Worm (Caenorhabditis elegans) whole organism, young adult: Measurements from ENCODE around the gene tax-6.

ENCODE experiments used
- C06A6.2 ChIP-seq: fragments of 200-800 bp; sonication (Bioruptor generic); conservative IDR thresholded peaks from 2 replicates; pipeline ENCODE4 v1.3.6; 2022; ENCODE audit warnings: missing genetic modification characterization, missing compliant biosample characterization
- F23B12.7 ChIP-seq: sonication (generic microtip); optimal IDR thresholded peaks from 2 replicates; lab custom pipeline; 2017; ENCODE audit warnings: missing genetic modification characterization, mild to moderate bottlenecking, missing compliant biosample characterization, antibody characterized with exemption, moderate library complexity; ENCODE audit not compliant: insufficient read depth
- F37B4.10 ChIP-seq: fragments of 200-800 bp; sonication (Bioruptor generic); IDR thresholded peaks from 2 replicates; pipeline ENCODE4 v1.3.6; 2022; ENCODE audit warnings: missing genetic modification characterization, missing compliant biosample characterization
- F49E8.2 ChIP-seq: sonication (generic microtip); optimal IDR thresholded peaks from 3 replicates; lab custom pipeline; 2017; ENCODE audit warnings: missing genetic modification characterization, mild to moderate bottlenecking, missing compliant biosample characterization, antibody characterized with exemption, moderate library complexity; ENCODE audit not compliant: insufficient read depth
- F55B11.4 ChIP-seq: sonication (generic microtip); optimal IDR thresholded peaks from 2 replicates; lab custom pipeline; 2016; ENCODE audit warnings: missing compliant biosample characterization, missing genetic modification characterization, borderline replicate concordance; ENCODE audit not compliant: insufficient read depth
- F57A8.1 ChIP-seq: fragments of 200-800 bp; sonication (Bioruptor generic); optimal IDR thresholded peaks from 2 replicates; lab custom pipeline; 2018; ENCODE audit warnings: mild to moderate bottlenecking, missing genetic modification characterization, moderate library complexity, missing compliant biosample characterization
- K11D2.4 ChIP-seq: fragments of 200-800 bp; sonication (Bioruptor generic); IDR thresholded peaks from 2 replicates; pipeline ENCODE4 v1.3.6; 2022; ENCODE audit warnings: missing genetic modification reagents, missing genetic modification characterization, missing compliant biosample characterization
- T07F8.4 ChIP-seq: sonication (generic microtip); optimal IDR thresholded peaks from 2 replicates; lab custom pipeline; 2016; ENCODE audit warnings: mild to moderate bottlenecking, missing genetic modification characterization, moderate library complexity, missing compliant biosample characterization
- attf-5 ChIP-seq: fragments of 200-800 bp; sonication (Bioruptor generic); optimal IDR thresholded peaks from 2 replicates; lab custom pipeline; 2018; ENCODE audit warnings: mild to moderate bottlenecking, missing genetic modification characterization, missing compliant biosample characterization
- attf-6 ChIP-seq: fragments of 200-800 bp; sonication (Bioruptor generic); IDR thresholded peaks from 2 replicates; pipeline ENCODE4 v1.3.6; 2022; ENCODE audit warnings: missing genetic modification reagents, missing genetic modification characterization, missing compliant biosample characterization
- cebp-2 ChIP-seq: fragments of 200-800 bp; sonication (Bioruptor generic); IDR thresholded peaks from 2 replicates; pipeline ENCODE4 v1.3.6; 2022; ENCODE audit warnings: missing genetic modification characterization, missing compliant biosample characterization
- ceh-58 ChIP-seq: fragments of 200-800 bp; sonication (Bioruptor generic); IDR thresholded peaks from 2 replicates; pipeline ENCODE4 v1.3.6; 2022; ENCODE audit warnings: missing genetic modification characterization, missing compliant biosample characterization
- die-1 ChIP-seq: sonication (generic microtip); optimal IDR thresholded peaks from 2 replicates; lab custom pipeline; 2016; ENCODE audit warnings: missing genotype, mild to moderate bottlenecking, missing genetic modification characterization, missing compliant biosample characterization
- dpl-1 ChIP-seq: fragments of 150-350 bp; optimal IDR thresholded peaks from 2 replicates; lab custom pipeline; 2014; ENCODE audit warnings: missing biosample characterization, missing genetic modification reagents, missing genetic modification characterization
- ets-4 ChIP-seq: fragments of 200-800 bp; sonication (Bioruptor generic); optimal IDR thresholded peaks from 2 replicates; lab custom pipeline; 2018; ENCODE audit warnings: mild to moderate bottlenecking, missing genetic modification characterization, missing compliant biosample characterization
- him-1 ChIP-seq: sonication (generic microtip); optimal IDR thresholded peaks from 2 replicates; lab custom pipeline; 2016; ENCODE audit warnings: missing genotype, missing genetic modification reagents, missing genetic modification characterization, missing compliant biosample characterization
- hmg-1.2 ChIP-seq: fragments of 200-800 bp; sonication (Bioruptor generic); IDR thresholded peaks from 2 replicates; pipeline ENCODE4 v1.3.6; 2022; ENCODE audit warnings: missing genetic modification reagents, missing genetic modification characterization, missing compliant biosample characterization
- let-526 ChIP-seq: fragments of 200-800 bp; sonication (Bioruptor generic); IDR thresholded peaks from 2 replicates; pipeline ENCODE4 v1.3.6; 2022; ENCODE audit warnings: missing genetic modification reagents, missing genetic modification characterization, missing compliant biosample characterization
- let-607 ChIP-seq, 2 experiments: fragments of 200-800 bp in 1 of 2; sonication (Bioruptor generic) in 1 of 2; sonication (generic microtip) in 1 of 2; optimal IDR thresholded peaks; 2 replicates each; lab custom pipeline; 2016 to 2018; ENCODE audit warnings: mild to moderate bottlenecking in 2 of 2, missing compliant biosample characterization in 2 of 2, missing genetic modification characterization in 2 of 2, moderate library complexity in 2 of 2, missing genotype in 1 of 2
- lin-40 ChIP-seq: sonication (generic microtip); optimal IDR thresholded peaks from 2 replicates; lab custom pipeline; 2016; ENCODE audit warnings: missing genetic modification characterization, mild to moderate bottlenecking, missing compliant biosample characterization, missing genotype, missing genetic modification reagents
- madf-3 ChIP-seq: fragments of 200-800 bp; sonication (Bioruptor generic); IDR thresholded peaks from 2 replicates; pipeline ENCODE4 v1.3.6; 2022; ENCODE audit warnings: missing genetic modification reagents, missing genetic modification characterization, missing compliant biosample characterization
- madf-6 ChIP-seq: fragments of 200-800 bp; sonication (Bioruptor generic); IDR thresholded peaks from 2 replicates; pipeline ENCODE4 v1.3.6; 2022; ENCODE audit warnings: missing genetic modification reagents, missing genetic modification characterization, missing compliant biosample characterization
- nhr-27 ChIP-seq: fragments of 200-800 bp; sonication (Bioruptor generic); optimal IDR thresholded peaks from 2 replicates; lab custom pipeline; 2018; ENCODE audit warnings: mild to moderate bottlenecking, missing genetic modification characterization, moderate library complexity, missing compliant biosample characterization
- nhr-90 ChIP-seq: sonication (generic microtip); optimal IDR thresholded peaks from 2 replicates; lab custom pipeline; 2016; ENCODE audit warnings: missing genotype, mild to moderate bottlenecking, missing genetic modification characterization, missing compliant biosample characterization
- pbrm-1 ChIP-seq: fragments of 200-800 bp; sonication (Bioruptor generic); IDR thresholded peaks from 2 replicates; pipeline ENCODE4 v1.3.6; 2022; ENCODE audit warnings: missing genetic modification reagents, missing genetic modification characterization, missing compliant biosample characterization
- pha-4 ChIP-seq: fragments of 150-350 bp; sonication (generic microtip); optimal IDR thresholded peaks from 2 replicates; lab custom pipeline; 2014; ENCODE audit warnings: missing biosample characterization, missing genetic modification reagents, missing genetic modification characterization
- sdz-38 ChIP-seq: sonication (generic microtip); optimal IDR thresholded peaks from 2 replicates; lab custom pipeline; 2016; ENCODE audit warnings: missing genotype, missing genetic modification characterization, missing compliant biosample characterization
- snpc-4 ChIP-seq, 5 experiments: fragments of 150-350 bp in 1 of 5; sonication (generic microtip) in 4 of 5; optimal IDR thresholded peaks; 2 replicates each; lab custom pipeline; 2014 to 2018; ENCODE audit warnings: missing genetic modification characterization in 5 of 5, missing biosample characterization in 3 of 5, antibody characterized with exemption in 2 of 5, mild to moderate bottlenecking in 2 of 5, missing compliant biosample characterization in 2 of 5, missing genotype in 2 of 5, moderate library complexity in 2 of 5, missing genetic modification reagents in 1 of 5
- somi-1 ChIP-seq: fragments of 200-800 bp; sonication (Bioruptor generic); optimal IDR thresholded peaks from 2 replicates; lab custom pipeline; 2018; ENCODE audit warnings: mild to moderate bottlenecking, missing genetic modification characterization, missing compliant biosample characterization
- zfh-2 ChIP-seq: fragments of 200-800 bp; sonication (Bioruptor generic); conservative IDR thresholded peaks from 2 replicates; pipeline ENCODE4 v1.3.6; 2022; ENCODE audit warnings: missing genetic modification reagents, missing genetic modification characterization, missing compliant biosample characterization
- zim-3 ChIP-seq: sonication (generic microtip); optimal IDR thresholded peaks from 2 replicates; lab custom pipeline; 2017; ENCODE audit warnings: mild to moderate bottlenecking, missing genetic modification characterization, moderate library complexity, missing compliant biosample characterization
- ztf-25 ChIP-seq: fragments of 200-800 bp; sonication (Bioruptor generic); IDR thresholded peaks from 2 replicates; pipeline ENCODE4 v1.3.6; 2022; ENCODE audit warnings: missing genetic modification reagents, missing genetic modification characterization, missing compliant biosample characterization
- ztf-28 ChIP-seq: fragments of 200-800 bp; sonication (Bioruptor generic); IDR thresholded peaks from 2 replicates; pipeline ENCODE4 v1.3.6; 2022; ENCODE audit warnings: missing genetic modification reagents, missing genetic modification characterization, missing compliant biosample characterization

tax-6 gene

DNA sequence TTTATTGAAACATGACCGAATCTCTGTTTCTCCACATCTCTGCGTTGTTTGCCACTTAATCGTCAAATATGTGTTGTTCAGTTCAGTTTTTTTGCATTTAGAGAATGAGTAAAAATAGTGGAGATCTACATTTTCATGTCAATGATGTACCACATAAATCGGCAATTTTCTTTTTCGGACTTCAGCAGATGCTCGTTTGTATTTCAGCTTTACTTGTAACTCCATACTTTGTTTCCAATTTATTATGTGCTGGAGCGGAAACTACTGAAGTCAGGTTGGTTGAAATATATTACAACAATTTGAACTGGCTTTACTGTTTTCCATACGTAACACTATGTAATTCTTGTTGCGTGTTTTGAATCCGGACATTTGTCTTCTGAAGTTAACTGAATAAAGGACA, 29.2 kb upstream of the tax-6 start, which contains the start of gene T07G12.2:
Gene T07G12.2, plus strand, starts transcription at position 62 of the 400 bp plus-strand sequence.
- no peak for TF ChIP-seq dpl-1 (GFP tag; lab: Kevin White, UChicago)
- TF ChIP-seq sdz-38 (tag; lab: Kevin White, UChicago) = no peak
- TF ChIP-seq let-526 = no peak
- no peak for TF ChIP-seq hmg-1.2
- TF ChIP-seq C06A6.2 (GFP tag; lab: Robert Waterston, UW) = no peak
- TF ChIP-seq lin-40 (tag; lab: Kevin White, UChicago) = no peak
- TF ChIP-seq attf-6 (GFP tag; lab: Robert Waterston, UW) = no peak
- no peak for TF ChIP-seq attf-5 (GFP tag; lab: Kevin White, UChicago)
- no peak for TF ChIP-seq ztf-25
- TF ChIP-seq F57A8.1 = no peak
- no peak for TF ChIP-seq die-1
- no peak for TF ChIP-seq F55B11.4
- no peak for TF ChIP-seq him-1 (tag; lab: Kevin White, UChicago)
- TF ChIP-seq madf-6 (GFP tag; lab: Robert Waterston, UW) = no peak
- no peak for TF ChIP-seq ceh-58
- no peak for TF ChIP-seq T07F8.4 (tag; lab: Kevin White, UChicago)

DNA sequence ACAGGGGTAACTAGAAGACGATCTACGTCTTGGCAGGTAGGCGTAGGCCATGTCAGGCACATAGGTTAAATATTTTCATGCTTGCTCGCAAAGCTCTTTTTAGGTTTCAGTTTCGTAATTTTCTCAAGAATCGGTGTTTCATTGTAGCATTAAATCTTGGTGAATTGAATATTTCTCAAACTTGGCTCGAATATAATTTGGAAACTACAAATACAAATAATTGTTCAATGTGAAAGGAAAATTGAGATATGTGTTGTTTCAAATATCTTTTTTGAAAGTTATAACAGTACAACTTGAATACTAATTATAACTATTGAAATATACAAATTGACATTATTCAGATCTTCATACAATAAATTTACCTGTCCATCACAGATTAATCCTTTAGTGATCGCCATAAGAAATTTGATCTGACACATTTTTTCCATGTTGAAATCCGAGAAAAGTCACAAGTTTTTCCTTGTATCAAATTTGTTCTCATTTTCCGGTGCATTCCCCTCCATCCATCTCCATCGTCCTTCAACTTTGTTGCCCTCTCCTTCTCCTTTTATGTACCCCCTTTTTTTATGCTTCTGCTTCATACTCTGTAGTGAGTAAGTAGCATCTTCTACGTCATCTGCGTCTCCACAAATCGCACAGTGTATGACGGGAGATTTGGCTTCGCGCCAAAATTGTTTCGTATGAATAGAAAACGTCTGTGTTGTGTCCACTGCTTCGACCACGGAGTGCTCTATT, 22.9 kb upstream of the tax-6 start, which contains the start of gene C02F4.5:
Gene C02F4.5, minus strand, starts transcription at position 51 of the 735 bp plus-strand sequence.
- TF ChIP-seq F23B12.7 (tag; lab: Kevin White, UChicago) (no peak), pbrm-1 (GFP tag; lab: Robert Waterston, UW) (no peak), ztf-25 (no peak), zim-3 (tag; lab: Kevin White, UChicago) (no peak), K11D2.4 (no peak), cebp-2 (GFP tag; lab: Robert Waterston, UW) (0 out of 2 replicates have a peak, but pooled peaks have one; percentile 38), somi-1 (GFP tag; lab: Kevin White, UChicago) (no peak), zfh-2 (GFP tag; lab: Robert Waterston, UW) (no peak), pha-4 (tag; lab: Kevin White, UChicago) (no peak)

DNA sequence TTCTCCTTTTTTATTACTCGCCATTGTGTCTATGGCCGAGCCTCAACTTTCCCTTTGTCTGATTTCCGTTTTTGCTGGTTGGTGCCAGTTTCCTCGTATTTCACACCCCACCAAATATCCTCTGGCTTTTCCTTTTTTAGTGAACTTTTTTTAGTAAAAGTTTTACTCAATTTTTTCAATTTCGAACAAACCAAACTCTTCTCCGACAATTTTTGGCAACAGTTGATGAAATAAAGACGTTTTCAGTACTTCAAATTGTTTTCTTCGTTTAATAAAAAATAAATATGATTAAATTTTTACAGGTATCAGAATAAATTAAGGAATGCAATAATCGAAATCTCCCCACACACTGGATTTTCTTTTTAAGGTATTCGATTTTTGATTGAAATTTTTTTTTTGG, 19.7 kb upstream of the tax-6 start, which contains the start of gene cal-4:
Gene cal-4, plus strand, starts transcription at position 301 of the 400 bp plus-strand sequence.
- TF ChIP-seq him-1 (tag; lab: Kevin White, UChicago) (no peak), madf-3 (GFP tag; lab: Robert Waterston, UW) (no peak), let-607 (tag; optimal IDR thresholded peaks at IDR 0.05; lab: Kevin White, UChicago) (no peak), T07F8.4 (tag; lab: Kevin White, UChicago) (no peak), ets-4 (GFP tag; lab: Kevin White, UChicago) (no peak), nhr-27 (tag; lab: Kevin White, UChicago) (no peak), ztf-28 (GFP tag; lab: Robert Waterston, UW) (no peak), F49E8.2 (tag; lab: Kevin White, UChicago) (no peak), snpc-4 (GFP tag; optimal IDR thresholded peaks at IDR 0.05; lab: Kevin White, UChicago) (no peak), snpc-4 (tag; optimal IDR thresholded peaks at IDR 0.05; lab: Kevin White, UChicago) (no peak), nhr-90 (no peak), F37B4.10 (GFP tag; lab: Robert Waterston, UW) (no peak), pha-4 (tag; lab: Kevin White, UChicago) (no peak), dpl-1 (GFP tag; lab: Kevin White, UChicago) (no peak)
- TF ChIP-seq, all 124 proteins: peak for 0
